Fruit fly (Drosophila melanogaster) whole organism: ENCODE results near the gene CG15531.

ENCODE experiments used
- CG8478 ChIP-seq: fragments of >200 bp; optimal IDR thresholded peaks from 2 replicates; lab custom pipeline; 2018; ENCODE audit warnings: inconsistent platforms
- Dll ChIP-seq: fragments of >200 bp; optimal IDR thresholded peaks from 2 replicates; lab custom pipeline; 2017
- EcR ChIP-seq, 2 experiments: fragments of >200 bp; optimal IDR thresholded peaks; 2 replicates each; lab custom pipeline; 2017; ENCODE audit warnings: missing biosample characterization in 2 of 2, missing genetic modification characterization in 2 of 2, missing genetic modification reagents in 2 of 2
- pan ChIP-seq: fragments of >200 bp; optimal IDR thresholded peaks from 2 replicates; lab custom pipeline; 2017
- psq ChIP-seq: fragments of >200 bp; optimal IDR thresholded peaks from 2 replicates; lab custom pipeline; 2017
- usp ChIP-seq: fragments of >200 bp; optimal IDR thresholded peaks from 2 replicates; lab custom pipeline; 2017; ENCODE audit warnings: missing biosample characterization, missing genetic modification characterization, mixed read lengths

- no peak for TF ChIP-seq psq (lab: Kevin White, UChicago)
- no peak for TF ChIP-seq Dll
- TF ChIP-seq CG8478 (lab: Kevin White, UChicago), result no peak
- TF ChIP-seq pan (lab: Kevin White, UChicago), result no peak
- no peak for TF ChIP-seq EcR (GFP tag; optimal IDR thresholded peaks at IDR 0.05; lab: Kevin White, UChicago)
- no peak for TF ChIP-seq usp
Measured at dm6 chr3R:30164162-30164561, 31.9 kb downstream of the CG15531 start.
